Fruit fly (Drosophila melanogaster): Measurements from ENCODE around the gene CG1273.

DNA sequence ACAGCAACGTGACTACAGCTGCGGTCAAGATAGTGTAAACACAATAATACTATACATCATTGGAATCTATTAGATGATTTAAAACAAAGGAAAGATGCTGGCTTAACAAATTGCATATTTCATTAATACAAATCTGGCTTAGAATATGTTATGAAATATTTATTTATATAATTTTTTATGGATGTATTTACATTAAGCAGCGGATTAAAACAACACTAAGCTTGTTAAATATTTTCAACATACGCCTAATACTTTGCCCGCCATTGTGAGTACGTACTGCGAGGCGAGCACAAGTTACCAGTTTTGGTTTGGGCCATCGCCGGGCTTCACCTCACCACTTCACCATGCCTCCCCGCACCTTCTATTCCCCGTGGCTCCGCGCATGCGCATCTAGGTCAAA is 6.4 kb downstream of the CG1273 start:
- TF ChIP-seq sage (GFP tag; optimal IDR thresholded peaks at IDR 0.05) = peak; percentile 47
- TF ChIP-seq Rel (GFP tag; optimal IDR thresholded peaks at IDR 0.05) = peak; percentile 50
- peak; percentile 63 for TF ChIP-seq Rel (tag; optimal IDR thresholded peaks at IDR 0.05)
- peak; percentile 86 for TF ChIP-seq OdsH (GFP tag; optimal IDR thresholded peaks at IDR 0.05)
- peak; percentile 61 for TF ChIP-seq CG9705 (GFP tag; optimal IDR thresholded peaks at IDR 0.05)
- no peak for TF ChIP-seq Vsx2 (GFP tag; optimal IDR thresholded peaks at IDR 0.05; ENCODE audit: partially characterized antibody)
- TF ChIP-seq Dif (GFP tag; optimal IDR thresholded peaks at IDR 0.05; ENCODE audit: partially characterized antibody) = no peak
- peak; percentile 83 for TF ChIP-seq h (GFP tag; optimal IDR thresholded peaks at IDR 0.05)
- TF ChIP-seq HLH106 (tag; optimal IDR thresholded peaks at IDR 0.05) = peak; percentile 90
- TF ChIP-seq psq (GFP tag; optimal IDR thresholded peaks at IDR 0.05) = peak; percentile 75
- TF ChIP-seq Sp1 (GFP tag; optimal IDR thresholded peaks at IDR 0.05) = peak; percentile 90
- TF ChIP-seq Hnf4 (GFP tag; optimal IDR thresholded peaks at IDR 0.05) = peak; percentile 52
- no peak for TF ChIP-seq Dfd (GFP tag; optimal IDR thresholded peaks at IDR 0.05)
- TF ChIP-seq sv (GFP tag; optimal IDR thresholded peaks at IDR 0.05) = peak; percentile 3
- TF ChIP-seq Hr78 (GFP tag; optimal IDR thresholded peaks at IDR 0.05) = no peak
